Comparison of ENCODE assay signal across 1 fruit fly cellular context in the genomic region with DNA sequence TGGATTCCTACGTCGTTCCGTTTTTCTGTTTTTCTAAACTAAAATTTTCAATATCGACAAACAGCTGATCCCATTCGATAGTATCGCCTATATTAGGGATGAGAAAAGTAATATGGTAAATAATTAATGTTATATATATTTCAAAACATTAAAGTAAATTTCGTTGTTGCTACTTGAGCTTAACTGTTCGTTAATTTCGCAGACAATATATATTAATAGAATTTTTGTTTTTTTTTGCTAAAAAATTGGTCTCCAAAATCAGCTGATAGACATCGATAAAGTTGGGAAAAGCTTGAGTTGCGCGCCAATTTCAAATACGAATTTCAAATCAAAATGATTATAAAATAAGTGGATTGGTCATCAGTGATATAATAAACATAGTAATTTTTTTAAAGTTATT.
A peak's percentile ranks its signal among the peaks of the same experiment; 100 is the strongest.
TF ChIP-seq lines count a peak whose summit lies in the region.

TSS of gene CG12118 (minus strand) at position 53 of the 400 bp plus-strand sequence.

TF ChIP-seq in whole organism, embryonic, 481 proteins besides CTCF, POLR2A, EP300 and RAD21 (continued from another document and continues in another):
- TF ChIP-seq fu2 (GFP tag; optimal IDR thresholded peaks at IDR 0.05; lab: Kevin White, UChicago) (no peak), CG6765 (GFP tag; optimal IDR thresholded peaks at IDR 0.05; lab: Kevin White, UChicago) (no peak), CG3163 (GFP tag; optimal IDR thresholded peaks at IDR 0.05; lab: Kevin White, UChicago) (no peak), chinmo (GFP tag; IDR thresholded peaks at IDR 0.05; lab: Robert Waterston, UW; ENCODE audit: partially characterized antibody) (peak; percentile 72; the same call in 1 of the 4 replicates), jing (GFP tag; optimal IDR thresholded peaks at IDR 0.05; lab: Kevin White, UChicago) (no peak), amos (GFP tag; IDR thresholded peaks at IDR 0.05; lab: Robert Waterston, UW; ENCODE audit: partially characterized antibody) (peak; percentile 90), fd3F (GFP tag; optimal IDR thresholded peaks at IDR 0.05; lab: Kevin White, UChicago) (peak; percentile 63), esg (GFP tag; conservative IDR thresholded peaks at IDR 0.05; lab: Robert Waterston, UW) (peak; percentile 70), sob (GFP tag; IDR thresholded peaks at IDR 0.05; lab: Robert Waterston, UW) (peak; percentile 90), CG3838 (GFP tag; optimal IDR thresholded peaks at IDR 0.05; lab: Kevin White, UChicago) (peak; percentile 38), ham (GFP tag; IDR thresholded peaks at IDR 0.05; lab: Robert Waterston, UW) (peak; percentile 33; the same call in 1 of the 2 replicates), CG10565 (GFP tag; optimal IDR thresholded peaks at IDR 0.05; lab: Kevin White, UChicago) (no peak), CG7357 (GFP tag; IDR thresholded peaks at IDR 0.05; lab: Robert Waterston, UW) (0 out of 3 replicates have a peak, but pooled peaks have one; percentile 10), CG30431 (GFP tag; optimal IDR thresholded peaks at IDR 0.05; lab: Kevin White, UChicago) (peak; percentile 8), Dbx (GFP tag; IDR thresholded peaks at IDR 0.05; lab: Robert Waterston, UW) (peak; percentile 82), maf-S (GFP tag; optimal IDR thresholded peaks at IDR 0.05; lab: Kevin White, UChicago) (peak; percentile 32), E2f1 (GFP tag; IDR thresholded peaks at IDR 0.05; lab: Robert Waterston, UW) (peak; percentile 80), CG17186 (GFP tag; optimal IDR thresholded peaks at IDR 0.05; lab: Kevin White, UChicago) (peak; percentile 38), usp (GFP tag; optimal IDR thresholded peaks at IDR 0.05; lab: Kevin White, UChicago) (no peak), CG16779 (GFP tag; IDR thresholded peaks at IDR 0.05; lab: Robert Waterston, UW) (no peak), eve (GFP tag; optimal IDR thresholded peaks at IDR 0.05; lab: Kevin White, UChicago) (no peak), Hand (GFP tag; optimal IDR thresholded peaks at IDR 0.05; lab: Kevin White, UChicago) (peak; percentile 32), ro (GFP tag; IDR thresholded peaks at IDR 0.05; lab: Robert Waterston, UW) (no peak), grn (GFP tag; optimal IDR thresholded peaks at IDR 0.05; lab: Kevin White, UChicago) (peak; percentile 21), B-H1 (GFP tag; IDR thresholded peaks at IDR 0.05; lab: Robert Waterston, UW) (peak; percentile 62), CG2875 (GFP tag; optimal IDR thresholded peaks at IDR 0.05; lab: Kevin White, UChicago) (peak; percentile 44), Nf-YC (tag; optimal IDR thresholded peaks at IDR 0.05; lab: Kevin White, UChicago) (peak; percentile 51), CG13424 (tag; optimal IDR thresholded peaks at IDR 0.05; lab: Kevin White, UChicago) (peak; percentile 84), CG6791 (GFP tag; IDR thresholded peaks at IDR 0.05; lab: Robert Waterston, UW; ENCODE audit: partially characterized antibody) (peak; percentile 82), Bteb2 (GFP tag; optimal IDR thresholded peaks at IDR 0.05; lab: Kevin White, UChicago) (peak; percentile 76), psq (GFP tag; optimal IDR thresholded peaks at IDR 0.05; lab: Kevin White, UChicago) (peak; percentile 30), da (GFP tag; optimal IDR thresholded peaks at IDR 0.05; lab: Kevin White, UChicago) (no peak), mirr (GFP tag; optimal IDR thresholded peaks at IDR 0.05; lab: Kevin White, UChicago) (no peak), pzg (GFP tag; optimal IDR thresholded peaks at IDR 0.05; lab: Kevin White, UChicago) (peak; percentile 49), her (GFP tag; optimal IDR thresholded peaks at IDR 0.05; lab: Kevin White, UChicago) (no peak), CG15514 (GFP tag; optimal IDR thresholded peaks at IDR 0.05; lab: Kevin White, UChicago) (peak; percentile 88), dysf (GFP tag; IDR thresholded peaks at IDR 0.05; lab: Robert Waterston, UW) (peak; percentile 53; the same call in 2 of the 3 replicates), Antp (GFP tag; optimal IDR thresholded peaks at IDR 0.05; lab: Kevin White, UChicago) (no peak), CG4707 (GFP tag; optimal IDR thresholded peaks at IDR 0.05; lab: Kevin White, UChicago) (no peak), CG6175 (GFP tag; IDR thresholded peaks at IDR 0.05; lab: Robert Waterston, UW) (0 out of 3 replicates have a peak, but pooled peaks have one; percentile 22), gsb-n (tag; optimal IDR thresholded peaks at IDR 0.05; lab: Kevin White, UChicago) (peak; percentile 56), HmgZ (tag; optimal IDR thresholded peaks at IDR 0.05; lab: Kevin White, UChicago) (peak; percentile 42), knrl (GFP tag; IDR thresholded peaks at IDR 0.05; lab: Robert Waterston, UW; ENCODE audit: partially characterized antibody) (peak; percentile 93), gcm2 (GFP tag; optimal IDR thresholded peaks at IDR 0.05; lab: Kevin White, UChicago) (peak; percentile 13), bcd (GFP tag; optimal IDR thresholded peaks at IDR 0.05; lab: Kevin White, UChicago) (peak; percentile 58), Awh (GFP tag; IDR thresholded peaks at IDR 0.05; lab: Robert Waterston, UW) (peak; percentile 79; the same call in 1 of the 2 replicates), CHES-1-like (GFP tag; optimal IDR thresholded peaks at IDR 0.05; lab: Kevin White, UChicago) (peak; percentile 15), Rfx (GFP tag; IDR thresholded peaks at IDR 0.05; lab: Robert Waterston, UW) (peak; percentile 78), sens (GFP tag; lab: Kevin White, UChicago) (peak; percentile 88), CG9727 (GFP tag; optimal IDR thresholded peaks at IDR 0.05; lab: Kevin White, UChicago) (peak; percentile 84), CG4617 (GFP tag; optimal IDR thresholded peaks at IDR 0.05; lab: Kevin White, UChicago; ENCODE audit: borderline replicate concordance) (peak; percentile 52), CG18619 (GFP tag; optimal IDR thresholded peaks at IDR 0.05; lab: Kevin White, UChicago) (peak; percentile 57), CG16813 (GFP tag; IDR thresholded peaks at IDR 0.05; lab: Robert Waterston, UW; ENCODE audit: partially characterized antibody) (peak; percentile 92), CG17359 (tag; optimal IDR thresholded peaks at IDR 0.05; lab: Kevin White, UChicago) (peak; percentile 80), CG32532 (GFP tag; IDR thresholded peaks at IDR 0.05; lab: Robert Waterston, UW) (peak; percentile 82), toy (GFP tag; IDR thresholded peaks at IDR 0.05; lab: Robert Waterston, UW) (no peak), CG12155 (GFP tag; optimal IDR thresholded peaks at IDR 0.05; lab: Kevin White, UChicago) (peak; percentile 79), CG18011 (GFP tag; optimal IDR thresholded peaks at IDR 0.05; lab: Kevin White, UChicago) (peak; percentile 62), ap (GFP tag; IDR thresholded peaks at IDR 0.05; lab: Robert Waterston, UW) (peak; percentile 61; the same call in 1 of the 2 replicates), Usf (GFP tag; optimal IDR thresholded peaks at IDR 0.05; lab: Kevin White, UChicago) (no peak), Lhr (GFP tag; optimal IDR thresholded peaks at IDR 0.05; lab: Kevin White, UChicago) (peak; percentile 52), CG6272 (GFP tag; IDR thresholded peaks at IDR 0.05; lab: Robert Waterston, UW) (peak; percentile 80), wdn (GFP tag; IDR thresholded peaks at IDR 0.05; lab: Robert Waterston, UW) (peak; percentile 88), rib (GFP tag; IDR thresholded peaks at IDR 0.05; lab: Robert Waterston, UW) (peak; percentile 44; the same call in 1 of the 2 replicates), gfzf (GFP tag; optimal IDR thresholded peaks at IDR 0.05; lab: Kevin White, UChicago) (no peak), vnd (GFP tag; IDR thresholded peaks at IDR 0.05; lab: Robert Waterston, UW; ENCODE audit: partially characterized antibody) (peak; percentile 94), NC2α (GFP tag; optimal IDR thresholded peaks at IDR 0.05; lab: Kevin White, UChicago) (no peak), Pdp1 (GFP tag; optimal IDR thresholded peaks at IDR 0.05; lab: Kevin White, UChicago) (peak; percentile 35 to 52), chn (GFP tag; optimal IDR thresholded peaks at IDR 0.05; lab: Kevin White, UChicago) (peak; percentile 57), bsh (GFP tag; optimal IDR thresholded peaks at IDR 0.05; lab: Kevin White, UChicago) (peak in 1 of 2 experiments; percentile 84), sd (tag; optimal IDR thresholded peaks at IDR 0.05; lab: Kevin White, UChicago) (peak; percentile 60), crp (GFP tag; optimal IDR thresholded peaks at IDR 0.05; lab: Kevin White, UChicago) (peak; percentile 87 to 98), Hmr (GFP tag; optimal IDR thresholded peaks at IDR 0.05; lab: Kevin White, UChicago) (peak; percentile 72), bigmax (GFP tag; optimal IDR thresholded peaks at IDR 0.05; lab: Kevin White, UChicago) (no peak), CG5245 (GFP tag; optimal IDR thresholded peaks at IDR 0.05; lab: Kevin White, UChicago) (peak; percentile 67), CG2116 (GFP tag; optimal IDR thresholded peaks at IDR 0.05; lab: Kevin White, UChicago) (peak; percentile 88), pum (GFP tag; optimal IDR thresholded peaks at IDR 0.05; lab: Kevin White, UChicago) (no peak), Med (GFP tag; lab: Kevin White, UChicago) (peak; percentile 61), eyg (GFP tag; optimal IDR thresholded peaks at IDR 0.05; lab: Kevin White, UChicago) (no peak), Hr51 (GFP tag; optimal IDR thresholded peaks at IDR 0.05; lab: Kevin White, UChicago) (peak; percentile 53 to 80), CG8765 (GFP tag; IDR thresholded peaks at IDR 0.05; lab: Robert Waterston, UW) (0 out of 2 replicates have a peak, but pooled peaks have one; percentile 10), CG6254 (GFP tag; optimal IDR thresholded peaks at IDR 0.05; lab: Kevin White, UChicago) (peak; percentile 41), ash1 (GFP tag; optimal IDR thresholded peaks at IDR 0.05; lab: Kevin White, UChicago) (no peak), aop (GFP tag; IDR thresholded peaks at IDR 0.05; lab: Robert Waterston, UW) (no peak), Aef1 (GFP tag; IDR thresholded peaks at IDR 0.05; lab: Robert Waterston, UW) (peak; percentile 75), ara (GFP tag; IDR thresholded peaks at IDR 0.05; lab: Robert Waterston, UW) (peak; percentile 73), Tbp (GFP tag; optimal IDR thresholded peaks at IDR 0.05; lab: Kevin White, UChicago) (no peak), seq (GFP tag; IDR thresholded peaks at IDR 0.05; lab: Robert Waterston, UW) (peak; percentile 73), Dp (GFP tag; optimal IDR thresholded peaks at IDR 0.05; lab: Kevin White, UChicago) (peak; percentile 87), CG2129 (GFP tag; IDR thresholded peaks at IDR 0.05; lab: Robert Waterston, UW; ENCODE audit: partially characterized antibody) (peak; percentile 84), Gug (GFP tag; IDR thresholded peaks at IDR 0.05; lab: Robert Waterston, UW) (peak; percentile 58; the same call in 3 of the 4 replicates), en (GFP tag; optimal IDR thresholded peaks at IDR 0.05; lab: Kevin White, UChicago) (no peak), CG14710 (tag; optimal IDR thresholded peaks at IDR 0.05; lab: Kevin White, UChicago) (peak; percentile 88), CG2199 (GFP tag; IDR thresholded peaks at IDR 0.05; lab: Robert Waterston, UW) (no peak), CG9876 (GFP tag; optimal IDR thresholded peaks at IDR 0.05; lab: Kevin White, UChicago) (no peak), CG13624 (GFP tag; optimal IDR thresholded peaks at IDR 0.05; lab: Kevin White, UChicago) (peak; percentile 5), CG2889 (GFP tag; IDR thresholded peaks at IDR 0.05; lab: Robert Waterston, UW) (peak; percentile 84), ci (GFP tag; IDR thresholded peaks at IDR 0.05; lab: Robert Waterston, UW) (peak; percentile 90), HLHmδ (GFP tag; optimal IDR thresholded peaks at IDR 0.05; lab: Kevin White, UChicago) (no peak), CG4820 (GFP tag; optimal IDR thresholded peaks at IDR 0.05; lab: Kevin White, UChicago) (peak; percentile 65), Drgx (GFP tag; IDR thresholded peaks at IDR 0.05; lab: Robert Waterston, UW) (peak; percentile 62), gro (GFP tag; optimal IDR thresholded peaks at IDR 0.05; lab: Kevin White, UChicago) (peak; percentile 15), slp2 (GFP tag; optimal IDR thresholded peaks at IDR 0.05; lab: Kevin White, UChicago) (no peak), CG12769 (tag; optimal IDR thresholded peaks at IDR 0.05; lab: Kevin White, UChicago) (no peak), Camta (GFP tag; optimal IDR thresholded peaks at IDR 0.05; lab: Kevin White, UChicago) (peak; percentile 14), CG8478 (optimal IDR thresholded peaks at IDR 0.05; lab: Kevin White, UChicago) (no peak), CG11723 (GFP tag; optimal IDR thresholded peaks at IDR 0.05; lab: Kevin White, UChicago) (peak; percentile 32), CG10462 (GFP tag; optimal IDR thresholded peaks at IDR 0.05; lab: Kevin White, UChicago) (peak; percentile 72), Hr78 (GFP tag; optimal IDR thresholded peaks at IDR 0.05; lab: Kevin White, UChicago) (no peak), CG10321 (GFP tag; IDR thresholded peaks at IDR 0.05; lab: Robert Waterston, UW) (peak; percentile 56; the same call in 1 of the 2 replicates), CG15601 (tag; optimal IDR thresholded peaks at IDR 0.05; lab: Kevin White, UChicago) (peak; percentile 77), trh (GFP tag; optimal IDR thresholded peaks at IDR 0.05; lab: Kevin White, UChicago) (peak; percentile 79), CG33213 (GFP tag; optimal IDR thresholded peaks at IDR 0.05; lab: Kevin White, UChicago) (no peak), trem (tag; optimal IDR thresholded peaks at IDR 0.05; lab: Kevin White, UChicago) (peak; percentile 73), CG13296 (GFP tag; optimal IDR thresholded peaks at IDR 0.05; lab: Kevin White, UChicago) (peak; percentile 71), CG17802 (tag; optimal IDR thresholded peaks at IDR 0.05; lab: Kevin White, UChicago) (peak; percentile 25), CG11398 (GFP tag; optimal IDR thresholded peaks at IDR 0.05; lab: Kevin White, UChicago) (no peak), bab2 (GFP tag; optimal IDR thresholded peaks at IDR 0.05; lab: Kevin White, UChicago) (peak; percentile 40), CG10267 (tag; optimal IDR thresholded peaks at IDR 0.05; lab: Kevin White, UChicago) (peak; percentile 81), CG12659 (GFP tag; optimal IDR thresholded peaks at IDR 0.05; lab: Kevin White, UChicago) (peak; percentile 74), btn (GFP tag; optimal IDR thresholded peaks at IDR 0.05; lab: Kevin White, UChicago) (no peak), Dek (tag; optimal IDR thresholded peaks at IDR 0.05; lab: Kevin White, UChicago) (peak; percentile 62), CG6654 (GFP tag; optimal IDR thresholded peaks at IDR 0.05; lab: Kevin White, UChicago) (no peak), CG8388 (GFP tag; optimal IDR thresholded peaks at IDR 0.05; lab: Kevin White, UChicago) (peak; percentile 78), ewg (GFP tag; optimal IDR thresholded peaks at IDR 0.05; lab: Kevin White, UChicago) (peak; percentile 33), z (GFP tag; IDR thresholded peaks at IDR 0.05; lab: Robert Waterston, UW) (no peak)
